Fruit fly (Drosophila melanogaster) Kc167 (cell line): ENCODE data around the gene IntS2.

Experiments used
- Myc ChIP-seq: fragments of >200 bp; optimal IDR thresholded peaks from 2 replicates; lab custom pipeline; 2017; ENCODE audit warnings: missing external identifiers
- Sin3A ChIP-seq: fragments of >200 bp; optimal IDR thresholded peaks from 2 replicates; lab custom pipeline; 2018; ENCODE audit warnings: missing external identifiers
- h ChIP-seq: fragments of >200 bp; optimal IDR thresholded peaks from 3 replicates; lab custom pipeline; 2018; ENCODE audit warnings: missing external identifiers
- psq ChIP-seq: fragments of >200 bp; optimal IDR thresholded peaks from 2 replicates; lab custom pipeline; 2017; ENCODE audit warnings: missing external identifiers
- ttk ChIP-seq: sonication (Bioruptor generic); optimal IDR thresholded peaks from 2 replicates; lab custom pipeline; 2017; ENCODE audit warnings: missing external identifiers

- no peak for TF ChIP-seq Myc (lab: Kevin White, UChicago)
- no peak for TF ChIP-seq psq (lab: Kevin White, UChicago)
- TF ChIP-seq h (lab: Kevin White, UChicago), result no peak
- TF ChIP-seq ttk (lab: Kevin White, UChicago), result no peak
- TF ChIP-seq Sin3A (lab: Kevin White, UChicago), result no peak
Measured at dm6 chrX:17640837-17641236, 15.8 kb downstream of the IntS2 start.
